Worm (Caenorhabditis elegans): Measurements from ENCODE around the gene W10G11.3.

The W10G11.3 gene

DNA sequence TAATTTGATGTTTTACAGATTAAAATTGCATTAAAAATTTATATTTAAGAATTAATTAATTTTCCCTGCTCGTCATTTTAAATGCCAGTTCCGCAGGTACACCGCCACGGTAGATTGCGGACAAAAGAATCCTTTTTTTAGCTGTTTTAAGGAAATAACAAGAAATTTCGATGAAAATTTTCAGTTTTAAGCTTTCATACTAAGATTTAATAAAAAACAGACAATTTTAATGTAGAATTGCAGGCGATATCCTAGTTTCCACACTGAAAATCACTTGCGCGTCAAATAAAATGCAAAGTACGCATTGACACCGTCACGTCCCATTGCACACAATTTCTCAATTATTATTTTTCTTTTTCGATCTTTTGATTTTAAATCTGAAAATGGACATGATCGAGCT is 8.9 kb downstream of the W10G11.3 start, which contains the start of gene dnc-3 (continued):
- TF ChIP-seq alr-1 (tag; optimal IDR thresholded peaks at IDR 0.05; ENCODE audit: borderline replicate concordance) (no peak), tlp-1 (tag; optimal IDR thresholded peaks at IDR 0.05) (no peak), grh-1 (GFP tag; IDR thresholded peaks at IDR 0.05) (peak; percentile 56), blmp-1 (tag; optimal IDR thresholded peaks at IDR 0.05) (peak; percentile 20), mdl-1 (tag; optimal IDR thresholded peaks at IDR 0.05) (no peak), hlh-4 (tag; optimal IDR thresholded peaks at IDR 0.05) (no peak), fkh-10 (GFP tag; optimal IDR thresholded peaks at IDR 0.05) (no peak), ztf-11 (tag; optimal IDR thresholded peaks at IDR 0.05) (peak in 1 of 2 experiments; percentile 44), ama-1 (optimal IDR thresholded peaks at IDR 0.05) (no peak), vab-15 (tag; optimal IDR thresholded peaks at IDR 0.05) (no peak), C04F5.9 (tag; optimal IDR thresholded peaks at IDR 0.05) (peak; percentile 77), lir-3 (tag; optimal IDR thresholded peaks at IDR 0.05; ENCODE audit: poor library complexity) (no peak), dpl-1 (GFP tag; optimal IDR thresholded peaks at IDR 0.05) (peak; percentile 52 to 56 (median 56)), fkh-4 (tag; optimal IDR thresholded peaks at IDR 0.05; ENCODE audit: borderline replicate concordance) (peak; percentile 72), fkh-8 (tag; optimal IDR thresholded peaks at IDR 0.05) (peak; percentile 75), zag-1 (tag; optimal IDR thresholded peaks at IDR 0.05) (no peak), sup-37 (GFP tag; optimal IDR thresholded peaks at IDR 0.05) (peak; percentile 52), ceh-88 (GFP tag; IDR thresholded peaks at IDR 0.05) (0 out of 2 replicates have a peak, but pooled peaks have one; percentile 41), xbp-1 (tag; optimal IDR thresholded peaks at IDR 0.05) (peak; percentile 84), lin-14 (GFP tag; optimal IDR thresholded peaks at IDR 0.05) (peak; percentile 80), ztf-4 (tag; optimal IDR thresholded peaks at IDR 0.05) (no peak), pqm-1 (tag; optimal IDR thresholded peaks at IDR 0.05) (no peak), sox-4 (tag; optimal IDR thresholded peaks at IDR 0.05) (peak; percentile 67), efl-1 (optimal IDR thresholded peaks at IDR 0.05) (peak; percentile 44 to 70), efl-1 (GFP tag; optimal IDR thresholded peaks at IDR 0.05 in 1 of 2) (peak; percentile 52 to 96), nhr-84 (tag; optimal IDR thresholded peaks at IDR 0.05) (no peak), lin-35 (GFP tag; optimal IDR thresholded peaks at IDR 0.05) (peak; percentile 49 to 54), egl-13 (tag; optimal IDR thresholded peaks at IDR 0.05) (peak; percentile 73), pax-3 (tag; optimal IDR thresholded peaks at IDR 0.05) (peak; percentile 70), elt-3 (tag; optimal IDR thresholded peaks at IDR 0.05) (no peak), nhr-237 (tag; optimal IDR thresholded peaks at IDR 0.05) (peak; percentile 30), fos-1 (tag; optimal IDR thresholded peaks at IDR 0.05) (peak; percentile 29), ceh-8 (GFP tag; optimal IDR thresholded peaks at IDR 0.05) (peak; percentile 50), rnt-1 (tag; optimal IDR thresholded peaks at IDR 0.05) (no peak), nhr-47 (tag; optimal IDR thresholded peaks at IDR 0.05) (peak; percentile 87), efl-3 (GFP tag; optimal IDR thresholded peaks at IDR 0.05) (peak; percentile 19), dsc-1 (tag; optimal IDR thresholded peaks at IDR 0.05) (peak; percentile 91), irx-1 (tag; optimal IDR thresholded peaks at IDR 0.05) (peak; percentile 81), snu-23 (GFP tag; optimal IDR thresholded peaks at IDR 0.05) (peak; percentile 86), nhr-28 (tag; optimal IDR thresholded peaks at IDR 0.05) (no peak), ceh-82 (tag; optimal IDR thresholded peaks at IDR 0.05) (peak in 1 of 3 experiments; percentile 9), elt-2 (tag; optimal IDR thresholded peaks at IDR 0.05) (peak; percentile 62), isw-1 (GFP tag; IDR thresholded peaks at IDR 0.05) (peak; percentile 72), aha-1 (tag; optimal IDR thresholded peaks at IDR 0.05) (no peak), unc-130 (tag; optimal IDR thresholded peaks at IDR 0.05) (no peak), lin-39 (tag; optimal IDR thresholded peaks at IDR 0.05) (peak; percentile 43), sptf-1 (tag; optimal IDR thresholded peaks at IDR 0.05) (no peak), ceh-63 (GFP tag; optimal IDR thresholded peaks at IDR 0.05) (no peak), nhr-77 (tag; optimal IDR thresholded peaks at IDR 0.05) (peak; percentile 24)

All from whole organism, L1 larva.